Fruit fly (Drosophila melanogaster) whole organism, larva: Measurements from ENCODE around the gene rpk.

ENCODE experiments used
- noc ChIP-seq: fragments of 200-800 bp; sonication (Bioruptor generic); optimal IDR thresholded peaks from 3 replicates; lab custom pipeline; 2019; ENCODE audit warnings: missing biosample characterization, mild to moderate bottlenecking, missing genetic modification characterization, moderate library complexity

Gene rpk

DNA sequence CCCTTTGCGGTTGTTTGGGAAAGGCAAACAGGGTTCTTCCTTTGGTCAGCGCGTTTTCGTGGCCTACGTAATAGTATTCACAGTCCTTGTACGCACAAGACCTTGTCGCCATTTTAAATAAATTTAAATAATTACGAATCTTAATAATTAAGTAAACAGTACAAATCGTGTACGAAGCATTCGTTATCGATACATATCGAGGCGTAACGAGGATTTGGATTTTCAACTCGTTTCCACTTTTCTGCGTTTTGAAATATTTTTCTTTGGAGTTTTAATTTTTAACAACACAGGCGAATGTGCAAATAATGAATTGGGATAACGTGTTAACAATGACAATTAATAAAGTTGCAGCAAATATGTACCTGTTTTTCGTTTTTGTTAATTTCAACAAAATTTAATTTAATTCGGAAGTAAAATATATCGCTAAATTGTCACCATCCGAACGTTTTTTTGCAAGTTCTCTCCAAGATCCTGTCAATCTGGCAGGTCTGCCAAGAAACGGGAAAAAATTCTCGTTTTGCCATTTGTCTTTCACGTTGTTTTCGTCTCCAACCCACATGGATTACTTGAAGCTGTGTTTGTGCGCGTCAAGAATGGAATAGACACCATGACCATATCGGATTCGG is at the start of gene rpk, which contains the start of gene Dlip2:
Gene rpk (plus strand): TSS at position 525 of the 626 bp plus-strand sequence.
Gene Dlip2 (minus strand): TSS at position 199 of the 626 bp plus-strand sequence.
- no peak for TF ChIP-seq noc (tag; lab: Kevin White, UChicago)

DNA sequence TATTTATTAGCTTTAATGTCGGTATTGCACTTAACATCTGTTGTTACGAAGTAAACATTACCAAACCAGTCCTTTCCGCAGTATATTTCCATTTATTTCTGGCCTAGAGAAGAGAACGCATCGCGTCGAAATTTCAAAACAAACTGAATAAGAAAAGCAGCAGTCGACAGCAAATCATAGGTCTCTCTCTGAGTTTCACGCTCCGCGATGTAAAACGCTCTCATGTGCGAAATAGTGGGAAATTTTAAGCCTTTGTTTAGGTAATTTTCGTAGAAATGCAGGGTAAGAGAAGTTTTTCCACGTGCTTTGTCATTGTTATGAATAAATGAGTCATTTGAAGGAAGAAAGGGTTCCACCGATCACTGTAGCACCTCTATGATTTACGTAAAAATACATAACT is 46.2 kb upstream of the rpk start:
- no peak for TF ChIP-seq noc (tag; lab: Kevin White, UChicago)

DNA sequence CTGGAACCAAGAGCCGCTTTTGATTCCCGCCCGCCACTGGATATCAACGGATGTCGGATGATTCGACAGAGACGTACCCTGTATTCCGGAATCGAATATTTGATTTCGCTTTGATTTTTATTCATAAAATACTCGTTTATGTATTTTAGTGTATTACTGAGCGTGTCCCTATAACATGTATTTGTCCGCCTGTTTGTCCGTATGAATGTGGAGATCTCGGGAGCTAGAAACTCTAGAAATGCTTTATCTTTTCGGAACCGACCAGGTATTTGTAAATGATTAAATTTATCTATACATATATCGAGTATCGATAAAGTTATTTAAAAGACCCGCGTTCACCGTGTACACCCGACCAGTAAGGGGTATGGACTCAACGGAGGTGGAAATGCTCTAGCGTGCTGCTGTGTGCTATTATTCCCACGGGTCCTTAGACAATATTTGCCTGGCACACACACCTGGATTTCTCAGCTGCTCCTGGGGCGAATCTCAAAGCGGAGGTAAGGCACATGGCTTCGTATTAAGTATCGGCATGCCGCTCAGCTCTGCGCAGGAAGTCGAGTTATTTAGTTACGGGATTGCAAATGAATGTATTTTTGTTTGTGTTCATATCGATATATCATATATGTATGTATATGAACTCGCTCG is 43.8 kb upstream of the rpk start:
- TF ChIP-seq noc (tag; lab: Kevin White, UChicago): no peak

DNA sequence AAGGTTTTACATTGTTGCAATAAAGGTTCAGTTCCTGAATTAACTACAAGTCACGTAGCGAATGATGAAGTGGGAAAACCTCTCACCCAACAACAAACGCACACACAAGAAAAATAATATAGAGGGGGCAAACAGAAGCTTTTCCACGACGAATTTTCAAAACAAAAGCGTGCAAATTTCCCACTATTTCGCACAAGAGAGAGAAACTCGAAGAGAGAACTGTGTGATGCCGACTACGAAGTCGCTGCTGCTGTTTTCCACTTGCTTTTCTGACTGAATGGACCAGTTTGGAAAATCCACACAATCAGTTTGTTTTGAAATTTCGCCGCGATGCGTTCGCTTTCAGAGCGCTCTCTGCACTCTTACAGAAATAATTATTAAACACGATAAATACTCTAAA is 33.2 kb upstream of the rpk start, which contains the start of gene 5-HT2A:
Gene 5-HT2A (plus strand): TSS at position 301 of the 400 bp plus-strand sequence.
- no peak for TF ChIP-seq noc (tag; lab: Kevin White, UChicago)

DNA sequence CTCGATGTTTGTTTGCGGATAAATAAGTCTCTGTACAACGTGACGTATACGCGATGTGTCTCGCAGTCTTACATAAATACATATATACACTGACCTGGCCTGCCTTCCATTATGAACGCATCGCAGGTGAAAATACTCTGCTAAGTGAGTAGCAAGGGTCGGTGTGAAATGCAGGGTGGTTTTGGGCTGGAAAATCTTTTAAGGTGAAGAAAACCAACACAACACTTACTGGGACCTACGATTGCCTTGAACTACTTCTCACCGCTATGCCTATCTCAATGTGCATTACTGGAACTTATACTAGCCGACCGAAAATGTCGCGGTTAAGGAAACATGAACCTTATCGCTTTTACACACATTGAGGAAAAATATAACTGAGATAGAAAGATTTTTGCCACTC is 29.7 kb upstream of the rpk start:
- no peak for TF ChIP-seq noc (tag; lab: Kevin White, UChicago)

dm6 chr3R:4632639-4633038 is 13.1 kb upstream of the rpk start:
- no peak for TF ChIP-seq noc (tag; lab: Kevin White, UChicago)

DNA sequence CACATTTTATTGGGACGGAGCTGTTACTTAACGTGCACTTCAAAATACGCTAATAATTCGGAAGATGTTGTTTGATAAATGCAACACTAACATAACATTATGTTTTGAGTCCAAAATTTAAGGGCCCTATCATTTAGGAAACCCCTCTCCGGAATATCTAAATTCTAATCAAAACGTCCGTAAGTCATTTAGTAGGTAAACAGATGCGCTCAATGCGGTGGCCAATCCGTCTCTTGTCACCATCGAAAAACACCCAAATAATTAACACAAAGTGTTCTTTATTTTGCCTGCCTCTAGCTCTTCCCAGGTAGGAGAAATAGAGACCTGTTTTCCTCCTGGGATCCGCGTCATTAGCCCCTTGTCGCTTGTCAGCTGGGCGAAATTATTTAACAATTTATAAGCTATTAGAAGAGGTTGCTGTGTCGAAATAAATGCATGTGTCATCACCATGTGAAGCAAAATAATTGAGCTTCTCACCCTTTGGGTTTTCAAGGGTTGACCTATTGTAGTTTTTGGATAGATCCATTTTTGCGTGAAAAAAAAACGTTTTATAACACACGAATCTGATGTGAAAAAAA is 11.4 kb upstream of the rpk start:
- no peak for TF ChIP-seq noc (tag; lab: Kevin White, UChicago)

DNA sequence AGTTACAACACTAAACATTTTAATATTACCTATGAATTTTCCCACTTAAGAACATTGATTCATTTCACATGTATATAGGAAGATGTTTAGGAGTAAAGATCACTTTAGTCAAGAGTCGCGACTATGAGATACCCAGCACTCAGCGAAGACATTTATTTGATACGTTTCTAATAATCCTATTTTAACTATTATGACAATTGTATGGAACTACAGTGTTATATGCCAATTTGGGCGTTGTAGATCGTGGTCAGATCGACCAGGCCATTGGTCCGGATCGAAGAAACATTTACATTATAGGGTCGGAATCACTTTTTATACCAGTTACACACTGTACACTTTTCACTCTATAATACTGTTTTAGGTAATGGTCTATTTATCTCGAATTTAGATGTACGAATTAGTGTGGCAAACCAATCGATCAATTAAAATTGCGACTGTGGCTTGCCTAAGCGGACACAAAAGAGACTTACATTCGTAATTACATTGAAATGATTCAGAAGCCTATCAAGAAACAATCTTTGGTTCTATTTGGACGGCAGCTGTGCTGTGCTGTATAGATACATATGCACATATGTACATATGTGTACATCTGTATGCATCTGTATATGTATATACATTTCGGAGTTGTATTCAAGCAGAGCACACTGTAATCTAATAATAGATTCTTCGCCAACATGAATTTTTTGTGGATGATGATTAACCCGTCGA is 5.1 kb upstream of the rpk start:
- TF ChIP-seq noc (tag; lab: Kevin White, UChicago): no peak

- no peak for TF ChIP-seq noc (tag; lab: Kevin White, UChicago)
These were observed 4.6 kb upstream of the rpk start for dm6 chr3R:4641254-4641573.

- TF ChIP-seq noc (tag; lab: Kevin White, UChicago): peak; percentile 49
These were observed 4.1 kb upstream of the rpk start, which contains the start of the genes CG9775, MED31 and slx1 for dm6 chr3R:4641616-4642102. Gene CG9775 (minus strand): TSS chr3R:4641838. Gene MED31 (plus strand): TSS chr3R:4641963. Gene slx1 (plus strand): TSS chr3R:4641963.

dm6 chr3R:4649126-4649811 is 3.5 kb downstream of the rpk start, which contains the start of gene Karybeta3:
Gene Karybeta3 (plus strand): TSS chr3R:4649176.
- TF ChIP-seq noc (tag; lab: Kevin White, UChicago): peak; percentile 66

dm6 chr3R:4649880-4650493 is 4.2 kb downstream of the rpk start:
- no peak for TF ChIP-seq noc (tag; lab: Kevin White, UChicago)

dm6 chr3R:4654557-4655273 is 8.9 kb downstream of the rpk start, which contains the start of gene spartin:
Gene spartin (plus strand): TSS chr3R:4654800.
- no peak for TF ChIP-seq noc (tag; lab: Kevin White, UChicago)
